Worm (Caenorhabditis elegans) whole organism, L2 larva: ENCODE data around the gene rbm-17.

Experiments
- Y55F3AM.14 ChIP-seq: fragments of 200-800 bp; sonication (Bioruptor generic); optimal IDR thresholded peaks from 2 replicates; lab custom pipeline; 2018; ENCODE audit warnings: mild to moderate bottlenecking, missing genetic modification characterization, missing compliant biosample characterization
- ama-1 ChIP-seq: fragments of 150-350 bp; optimal IDR thresholded peaks from 2 replicates; lab custom pipeline; 2018; ENCODE audit warnings: inconsistent platforms
- ceh-82 ChIP-seq: fragments of 150-350 bp; optimal IDR thresholded peaks from 2 replicates; lab custom pipeline; 2014; ENCODE audit warnings: missing biosample characterization, missing genetic modification characterization
- egl-27 ChIP-seq: sonication (generic microtip); optimal IDR thresholded peaks from 3 replicates; lab custom pipeline; 2017; ENCODE audit warnings: missing biosample characterization, missing genetic modification reagents, missing genetic modification characterization
- lin-11 ChIP-seq: fragments of 150-350 bp; sonication (generic microtip); optimal IDR thresholded peaks from 2 replicates; lab custom pipeline; 2014; ENCODE audit warnings: missing biosample characterization, missing genetic modification characterization, inconsistent platforms, mixed read lengths
- lin-39 ChIP-seq: fragments of 150-350 bp; optimal IDR thresholded peaks from 2 replicates; lab custom pipeline; 2014; ENCODE audit warnings: missing biosample characterization, missing genetic modification reagents, missing genetic modification characterization
- nhr-11 ChIP-seq: fragments of 150-350 bp; optimal IDR thresholded peaks from 2 replicates; lab custom pipeline; 2014; ENCODE audit warnings: missing biosample characterization, missing genetic modification characterization
- nhr-12 ChIP-seq: fragments of 150-350 bp; optimal IDR thresholded peaks from 2 replicates; lab custom pipeline; 2014; ENCODE audit warnings: missing biosample characterization, missing genetic modification characterization
- nhr-237 ChIP-seq: fragments of 150-350 bp; optimal IDR thresholded peaks from 2 replicates; lab custom pipeline; 2014; ENCODE audit warnings: missing biosample characterization, missing genetic modification characterization
- nhr-77 ChIP-seq: fragments of 150-350 bp; optimal IDR thresholded peaks from 2 replicates; lab custom pipeline; 2014; ENCODE audit warnings: missing biosample characterization, missing genetic modification characterization
- unc-39 ChIP-seq: fragments of 150-350 bp; optimal IDR thresholded peaks from 2 replicates; lab custom pipeline; 2014; ENCODE audit warnings: missing biosample characterization, missing genetic modification characterization
- ztf-4 ChIP-seq: fragments of 150-350 bp; optimal IDR thresholded peaks from 2 replicates; lab custom pipeline; 2014; ENCODE audit warnings: missing biosample characterization, missing genetic modification characterization

DNA sequence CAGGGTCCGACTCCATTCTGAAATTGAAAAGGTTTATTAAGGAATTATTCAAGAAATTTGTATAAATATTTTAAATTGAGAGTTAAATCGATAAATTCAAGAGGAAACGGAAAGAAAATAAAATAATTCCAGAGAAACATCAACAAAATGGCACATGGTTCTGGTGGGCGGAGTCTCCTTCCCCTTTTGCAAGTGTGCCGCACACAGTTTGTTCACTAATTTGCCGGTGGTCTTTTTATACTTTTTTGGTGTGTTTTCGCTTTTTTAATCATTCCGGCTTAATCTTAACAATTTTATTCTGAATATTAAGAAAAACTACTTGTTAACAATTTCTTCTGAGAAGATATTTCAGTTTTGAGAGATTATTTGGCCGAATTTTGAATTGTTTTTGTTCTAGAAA lies 33.2 kb upstream of the rbm-17 start, which contains the start of the genes ragc-1 and Y24F12A.1:
- TF ChIP-seq lin-11 = no peak
- no peak for TF ChIP-seq Y55F3AM.14
- no peak for TF ChIP-seq ceh-82 (tag; lab: Kevin White, UChicago)
- TF ChIP-seq nhr-77 (tag; lab: Kevin White, UChicago) = no peak
- no peak for TF ChIP-seq nhr-11 (tag; lab: Kevin White, UChicago)
- no peak for TF ChIP-seq ztf-4 (tag; lab: Kevin White, UChicago)
- no peak for TF ChIP-seq ama-1 (lab: Kevin White, UChicago)
- no peak for TF ChIP-seq nhr-12 (tag; lab: Kevin White, UChicago)
- TF ChIP-seq unc-39 (tag; lab: Kevin White, UChicago) = no peak
- TF ChIP-seq egl-27 (tag; lab: Kevin White, UChicago) = no peak
- TF ChIP-seq nhr-237 (tag; lab: Kevin White, UChicago) = no peak
- TF ChIP-seq lin-39 (tag; lab: Kevin White, UChicago) = no peak
